Fruit fly (Drosophila melanogaster): ENCODE data around the gene CG11037.

- TF ChIP-seq h (GFP tag; optimal IDR thresholded peaks at IDR 0.05) (no peak), br (GFP tag; optimal IDR thresholded peaks at IDR 0.05) (no peak), Dfd (GFP tag; optimal IDR thresholded peaks at IDR 0.05) (no peak), CG32264 (GFP tag; optimal IDR thresholded peaks at IDR 0.05) (no peak), ey (GFP tag; optimal IDR thresholded peaks at IDR 0.05) (no peak), usp (GFP tag; optimal IDR thresholded peaks at IDR 0.05) (no peak), Myc (optimal IDR thresholded peaks at IDR 0.05) (no peak), fru (GFP tag; optimal IDR thresholded peaks at IDR 0.05) (no peak)
These were observed 1.3 kb upstream of the CG11037 start, which contains the start of gene CG10587 for dm6 chr3L:20962455-20962854.

Data from whole organism, wandering third instar larva.